Worm (Caenorhabditis elegans): ENCODE results near the gene try-11.

ce11 chrV:7415780-7416428 is 35.6 kb upstream of the try-11 start, which contains the start of gene F18E3.13:
- no peak for TF ChIP-seq scrt-1 (GFP tag; IDR thresholded peaks at IDR 0.05)
- no peak for TF ChIP-seq ama-1 (optimal IDR thresholded peaks at IDR 0.05)
- no peak for TF ChIP-seq aly-1 (tag; optimal IDR thresholded peaks at IDR 0.05)
- no peak for TF ChIP-seq B0310.2 (tag; optimal IDR thresholded peaks at IDR 0.05)
- no peak for TF ChIP-seq F13C5.2 (tag; optimal IDR thresholded peaks at IDR 0.05)
